Fruit fly (Drosophila melanogaster): Measurements from ENCODE around the gene hzg.

Gene hzg

DNA sequence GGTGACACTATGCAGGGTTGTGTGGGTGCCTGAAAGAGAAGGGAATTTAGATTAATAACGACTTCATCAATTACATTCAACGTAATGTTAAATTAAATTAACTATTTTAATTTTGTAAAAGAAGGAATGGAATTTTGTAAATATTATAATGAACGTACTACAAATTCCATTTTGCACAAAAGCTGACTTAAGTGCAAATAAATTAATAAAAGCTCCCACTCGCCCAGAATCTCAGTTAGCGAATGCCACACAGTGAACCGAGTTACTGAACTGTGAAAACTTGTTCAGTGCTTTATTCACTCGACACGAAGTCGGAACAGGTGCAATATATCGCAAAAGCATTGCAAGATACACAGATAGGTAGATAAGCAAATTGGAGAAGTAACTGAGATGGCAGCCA, 29.5 kb downstream of the hzg start, which contains the start of gene CG17026:
Gene CG17026, plus strand, starts transcription at position 301 of the 400 bp plus-strand sequence.
- TF ChIP-seq pad (GFP tag; optimal IDR thresholded peaks at IDR 0.05) (no peak), tj (GFP tag; optimal IDR thresholded peaks at IDR 0.05) (no peak), cic (GFP tag; optimal IDR thresholded peaks at IDR 0.05) (peak; percentile 43), cnc (optimal IDR thresholded peaks at IDR 0.05) (no peak), CG33017 (tag; optimal IDR thresholded peaks at IDR 0.05) (no peak)

DNA sequence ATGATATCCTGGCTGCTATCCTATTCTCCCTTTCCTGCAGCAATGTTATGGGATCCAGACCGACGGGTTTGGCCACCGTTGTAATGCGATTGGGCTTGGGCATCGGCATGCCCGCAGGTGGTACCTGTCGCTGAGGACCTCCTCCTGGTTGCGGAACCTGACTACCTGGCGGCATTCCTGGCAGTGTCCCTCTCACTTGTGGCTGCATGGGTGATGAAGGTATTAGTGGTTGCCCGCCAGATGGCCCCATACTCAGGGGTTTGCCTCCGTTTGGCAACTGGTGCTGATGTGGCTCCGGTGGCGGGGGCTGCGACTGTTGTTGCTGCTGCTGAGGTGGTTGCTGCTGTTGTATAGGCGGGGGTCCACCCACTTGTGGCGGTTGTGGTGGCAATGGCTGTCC, 30.4 kb downstream of the hzg start:
- no peak for TF ChIP-seq pad (GFP tag; optimal IDR thresholded peaks at IDR 0.05)
- TF ChIP-seq cnc (optimal IDR thresholded peaks at IDR 0.05), result no peak
- TF ChIP-seq cic (GFP tag; optimal IDR thresholded peaks at IDR 0.05), result no peak
- no peak for TF ChIP-seq Mnt (GFP tag; optimal IDR thresholded peaks at IDR 0.05)
- no peak for TF ChIP-seq Hr96 (GFP tag; optimal IDR thresholded peaks at IDR 0.05)
- no peak for TF ChIP-seq kay (GFP tag; ENCODE audit: borderline replicate concordance)

DNA sequence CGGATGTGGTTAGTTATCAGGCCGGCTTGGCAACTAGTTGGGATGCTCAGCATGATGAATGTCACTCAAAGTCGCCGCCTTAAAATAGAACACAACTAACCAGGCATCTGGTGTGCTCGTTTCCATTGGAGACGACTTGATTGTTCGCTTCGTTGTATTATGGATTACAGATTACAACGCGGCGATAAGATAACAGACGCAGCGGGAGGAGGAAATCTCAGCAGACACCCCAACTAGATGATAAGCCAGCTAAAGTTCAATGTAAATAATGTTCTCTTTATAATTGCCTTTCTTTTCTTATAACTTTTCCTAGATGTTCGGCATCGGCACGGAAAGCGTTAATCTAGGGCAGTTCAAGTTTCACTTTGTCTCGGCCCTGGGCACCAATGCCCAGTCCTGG, 35.9 kb downstream of the hzg start:
- TF ChIP-seq Mnt (GFP tag; optimal IDR thresholded peaks at IDR 0.05), result no peak
- no peak for TF ChIP-seq CG33017 (tag; optimal IDR thresholded peaks at IDR 0.05)
- TF ChIP-seq CG11617 (GFP tag; optimal IDR thresholded peaks at IDR 0.05), result no peak
- TF ChIP-seq Crg-1 (GFP tag; optimal IDR thresholded peaks at IDR 0.05), result no peak
- peak; percentile 50 for TF ChIP-seq cic (GFP tag; optimal IDR thresholded peaks at IDR 0.05)
- peak; percentile 5 for TF ChIP-seq bab1 (GFP tag; optimal IDR thresholded peaks at IDR 0.05)
- no peak for TF ChIP-seq ovo (GFP tag; optimal IDR thresholded peaks at IDR 0.05)
- TF ChIP-seq CG14711 (tag; optimal IDR thresholded peaks at IDR 0.05), result no peak
- no peak for TF ChIP-seq toe (GFP tag; optimal IDR thresholded peaks at IDR 0.05)
- no peak for TF ChIP-seq CG5204 (GFP tag; optimal IDR thresholded peaks at IDR 0.05)
- no peak for TF ChIP-seq Hr96 (GFP tag; optimal IDR thresholded peaks at IDR 0.05)
- TF ChIP-seq CG7101 (tag; optimal IDR thresholded peaks at IDR 0.05), result no peak
- no peak for TF ChIP-seq pad (GFP tag; optimal IDR thresholded peaks at IDR 0.05)

DNA sequence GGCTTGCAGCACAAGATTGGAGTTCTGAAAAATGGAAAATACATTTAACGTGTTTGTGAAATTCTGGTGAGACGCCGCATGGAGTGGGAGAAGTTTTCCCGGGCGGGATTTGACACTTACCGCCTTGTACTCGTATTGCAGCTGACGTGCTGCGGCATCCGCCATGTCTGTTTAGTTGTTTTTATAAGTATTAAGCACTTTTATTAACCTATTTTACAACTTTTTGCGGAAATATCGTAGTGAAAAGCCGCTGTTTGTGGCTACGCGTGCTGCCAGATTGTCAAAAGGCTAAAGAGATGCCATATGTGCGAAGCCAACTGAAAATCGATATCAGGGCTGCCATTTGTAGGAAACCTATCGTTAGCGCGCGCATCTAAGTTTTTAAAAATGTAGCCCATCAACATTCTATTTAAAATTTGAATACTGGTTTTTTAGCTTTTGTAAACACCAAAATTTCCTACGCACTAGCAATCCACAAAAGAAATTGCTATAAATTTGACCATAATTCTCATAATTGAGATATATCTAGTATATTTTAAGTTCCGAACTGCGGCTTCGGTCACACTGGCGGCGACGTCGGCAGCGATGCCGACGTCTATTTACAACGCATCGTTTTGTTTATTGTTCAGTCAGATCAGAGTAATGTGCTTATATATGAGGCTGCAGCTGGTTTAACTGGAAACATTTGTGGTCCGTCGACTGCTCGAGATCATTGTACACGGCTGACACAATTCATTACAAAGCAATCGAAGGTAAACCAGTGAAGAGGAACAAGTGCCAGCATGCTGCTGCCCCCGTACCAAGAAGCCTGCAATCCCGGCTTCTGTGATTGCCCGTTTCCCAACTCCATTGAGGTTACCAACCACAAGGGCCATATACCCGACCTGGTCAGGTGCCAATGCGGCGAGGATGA, 36.7 kb downstream of the hzg start, which contains the start of the genes Brr2 and CG10516:
Gene Brr2, minus strand, starts transcription at position 285 of the 913 bp plus-strand sequence.
Gene CG10516, plus strand, starts transcription at position 617 of the 913 bp plus-strand sequence.
- TF ChIP-seq CG12768 (GFP tag; optimal IDR thresholded peaks at IDR 0.05) (no peak), CG7101 (tag; optimal IDR thresholded peaks at IDR 0.05) (no peak), CG33017 (tag; optimal IDR thresholded peaks at IDR 0.05) (no peak), ovo (GFP tag; optimal IDR thresholded peaks at IDR 0.05) (no peak), Hr96 (GFP tag; optimal IDR thresholded peaks at IDR 0.05) (peak; percentile 47), Mnt (GFP tag; optimal IDR thresholded peaks at IDR 0.05) (peak; percentile 43), cic (GFP tag; optimal IDR thresholded peaks at IDR 0.05) (no peak), toe (GFP tag; optimal IDR thresholded peaks at IDR 0.05) (peak; percentile 65), Clk (GFP tag; optimal IDR thresholded peaks at IDR 0.05) (no peak), bab1 (GFP tag; optimal IDR thresholded peaks at IDR 0.05) (peak; percentile 76), Crg-1 (GFP tag; optimal IDR thresholded peaks at IDR 0.05) (no peak), cnc (optimal IDR thresholded peaks at IDR 0.05) (no peak), CG14711 (tag; optimal IDR thresholded peaks at IDR 0.05) (peak; percentile 17), kay (GFP tag; ENCODE audit: borderline replicate concordance) (no peak), tj (GFP tag; optimal IDR thresholded peaks at IDR 0.05) (no peak), CG5204 (GFP tag; optimal IDR thresholded peaks at IDR 0.05) (no peak), pad (GFP tag; optimal IDR thresholded peaks at IDR 0.05) (no peak), CG1620 (GFP tag; optimal IDR thresholded peaks at IDR 0.05) (peak; percentile 44), CG11617 (GFP tag; optimal IDR thresholded peaks at IDR 0.05) (peak; percentile 40), CG7045 (GFP tag; optimal IDR thresholded peaks at IDR 0.05) (no peak)

DNA sequence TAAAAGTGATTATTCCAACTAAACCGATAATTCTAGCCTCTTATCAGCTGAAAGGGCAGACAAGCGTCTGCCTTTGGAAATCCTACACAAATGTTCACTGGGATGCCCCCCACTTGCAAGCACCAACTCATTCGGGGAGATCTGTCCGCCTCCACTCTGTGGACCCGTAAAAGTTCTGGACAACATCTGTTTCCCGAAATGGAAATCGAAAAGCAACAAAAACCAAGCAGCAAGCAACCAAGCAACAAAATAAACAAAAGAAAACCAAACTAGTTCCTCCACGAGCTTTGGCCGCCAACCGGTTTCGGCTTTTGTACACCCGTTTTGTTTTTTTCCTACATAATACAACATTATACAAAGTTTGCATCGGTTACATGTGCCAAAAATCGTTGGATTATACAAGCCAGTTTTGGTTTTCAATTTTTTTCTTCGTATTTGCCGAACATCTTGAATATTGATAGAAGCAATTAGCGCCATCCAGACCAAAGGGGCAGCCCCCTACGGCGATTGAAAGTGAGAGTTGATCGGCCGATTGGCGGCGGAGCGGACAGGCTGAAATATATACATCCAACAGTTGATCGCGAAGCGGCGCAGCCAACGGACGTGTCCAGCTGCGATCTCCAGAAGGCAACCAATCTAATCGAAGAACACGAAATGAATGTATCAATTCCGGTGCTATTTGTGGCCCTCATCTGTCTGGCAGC, 45.8 kb downstream of the hzg start, which contains the start of gene CG17032:
Gene CG17032, plus strand, starts transcription at position 232 of the 704 bp plus-strand sequence.
- no peak for TF ChIP-seq CG7045 (GFP tag; optimal IDR thresholded peaks at IDR 0.05)
- TF ChIP-seq tj (GFP tag; optimal IDR thresholded peaks at IDR 0.05), result no peak
- no peak for TF ChIP-seq CG14711 (tag; optimal IDR thresholded peaks at IDR 0.05)
- no peak for TF ChIP-seq Clk (GFP tag; optimal IDR thresholded peaks at IDR 0.05)
- TF ChIP-seq ovo (GFP tag; optimal IDR thresholded peaks at IDR 0.05), result no peak
- no peak for TF ChIP-seq CG5204 (GFP tag; optimal IDR thresholded peaks at IDR 0.05)
- no peak for TF ChIP-seq CG33017 (tag; optimal IDR thresholded peaks at IDR 0.05)
- TF ChIP-seq cic (GFP tag; optimal IDR thresholded peaks at IDR 0.05), result no peak
- no peak for TF ChIP-seq Crg-1 (GFP tag; optimal IDR thresholded peaks at IDR 0.05)
- TF ChIP-seq CG12768 (GFP tag; optimal IDR thresholded peaks at IDR 0.05), result no peak
- TF ChIP-seq kay (GFP tag; ENCODE audit: borderline replicate concordance), result no peak
- TF ChIP-seq bab1 (GFP tag; optimal IDR thresholded peaks at IDR 0.05), result no peak

DNA sequence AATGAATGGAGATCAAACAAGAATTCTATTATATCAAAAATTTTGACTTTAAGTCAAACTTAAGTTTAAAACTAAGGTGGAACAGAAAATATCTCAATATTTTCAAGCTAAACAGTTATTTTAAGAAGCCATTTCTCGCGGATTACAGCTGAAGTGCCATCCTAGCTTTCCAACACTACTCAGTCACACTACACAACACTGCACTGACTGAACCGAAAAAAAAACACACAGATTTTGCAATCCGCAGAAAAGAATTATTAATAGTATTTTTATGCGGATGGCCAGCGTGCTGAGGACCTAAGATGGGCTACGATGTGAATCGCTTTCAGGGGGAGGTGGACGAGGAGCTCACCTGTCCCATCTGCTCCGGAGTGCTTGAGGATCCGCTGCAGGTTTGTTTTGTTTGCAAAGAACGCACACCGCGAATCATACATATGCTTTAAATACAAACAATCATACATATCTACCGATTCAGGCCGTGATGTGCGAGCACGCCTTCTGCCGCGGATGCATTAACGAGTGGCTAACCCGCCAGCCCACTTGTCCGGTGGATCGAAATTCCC, 48.0 kb downstream of the hzg start, which contains the start of gene elgi:
Gene elgi, plus strand, starts transcription at position 103 of the 563 bp plus-strand sequence.
- TF ChIP-seq Crg-1 (GFP tag; optimal IDR thresholded peaks at IDR 0.05) (peak; percentile 95), bab1 (GFP tag; optimal IDR thresholded peaks at IDR 0.05) (peak; percentile 48), CG12768 (GFP tag; optimal IDR thresholded peaks at IDR 0.05) (peak; percentile 79), cic (GFP tag; optimal IDR thresholded peaks at IDR 0.05) (peak; percentile 71), CG7101 (tag; optimal IDR thresholded peaks at IDR 0.05) (peak; percentile 77), CG5204 (GFP tag; optimal IDR thresholded peaks at IDR 0.05) (peak; percentile 74), CG11617 (GFP tag; optimal IDR thresholded peaks at IDR 0.05) (peak; percentile 66), pad (GFP tag; optimal IDR thresholded peaks at IDR 0.05) (peak; percentile 70), Mnt (GFP tag; optimal IDR thresholded peaks at IDR 0.05) (peak; percentile 80), CG33017 (tag; optimal IDR thresholded peaks at IDR 0.05) (peak; percentile 64), CG14711 (tag; optimal IDR thresholded peaks at IDR 0.05) (peak; percentile 51), Clk (GFP tag; optimal IDR thresholded peaks at IDR 0.05) (peak; percentile 41), Hr96 (GFP tag; optimal IDR thresholded peaks at IDR 0.05) (peak; percentile 68), toe (GFP tag; optimal IDR thresholded peaks at IDR 0.05) (peak; percentile 80), CG7045 (GFP tag; optimal IDR thresholded peaks at IDR 0.05) (peak; percentile 73), cnc (optimal IDR thresholded peaks at IDR 0.05) (no peak), ovo (GFP tag; optimal IDR thresholded peaks at IDR 0.05) (peak; percentile 73), tj (GFP tag; optimal IDR thresholded peaks at IDR 0.05) (peak; percentile 43), CG1620 (GFP tag; optimal IDR thresholded peaks at IDR 0.05) (peak; percentile 90), kay (GFP tag; ENCODE audit: borderline replicate concordance) (no peak)
